Fruit fly (Drosophila melanogaster) whole organism, embryonic: ENCODE data around the gene AP-1mu.
A peak's percentile ranks its signal among the peaks of the same experiment; 100 is the strongest.

Experiments used
- C15 ChIP-seq: fragments of 200-800 bp; sonication (Bioruptor generic); IDR thresholded peaks from 3 replicates; pipeline ENCODE4 v1.3.6; 2022; ENCODE audit warnings: missing biosample characterization, missing genetic modification characterization
- CG10147 ChIP-seq: fragments of 200-800 bp; sonication (Bioruptor generic); optimal IDR thresholded peaks from 2 replicates; lab custom pipeline; 2019; ENCODE audit warnings: missing biosample characterization, mild to moderate bottlenecking, missing genetic modification characterization, moderate library complexity
- CG11504 ChIP-seq: fragments of 200-800 bp; sonication (Bioruptor generic); optimal IDR thresholded peaks from 3 replicates; lab custom pipeline; 2019; ENCODE audit warnings: missing biosample characterization, mild to moderate bottlenecking, missing genetic modification characterization, moderate library complexity
- CG11695 ChIP-seq: fragments of 200-800 bp; sonication (Bioruptor generic); IDR thresholded peaks from 3 replicates; pipeline ENCODE4 v1.3.6; 2022; ENCODE audit warnings: missing biosample characterization, missing genetic modification characterization
- CG12744 ChIP-seq: fragments of 200-800 bp; sonication (Bioruptor generic); optimal IDR thresholded peaks from 2 replicates; lab custom pipeline; 2016; ENCODE audit warnings: missing biosample characterization, missing genetic modification characterization
- CG13894 ChIP-seq: fragments of 200-800 bp; sonication (Bioruptor generic); optimal IDR thresholded peaks from 3 replicates; lab custom pipeline; 2018; ENCODE audit warnings: missing biosample characterization, mild to moderate bottlenecking, missing genetic modification characterization, moderate library complexity
- CG14965 ChIP-seq: fragments of 200-800 bp; sonication (Bioruptor generic); optimal IDR thresholded peaks from 2 replicates; lab custom pipeline; 2016; ENCODE audit warnings: missing biosample characterization, missing genetic modification characterization, borderline replicate concordance
- CG1603 ChIP-seq: fragments of 200-800 bp; sonication (Bioruptor generic); optimal IDR thresholded peaks from 2 replicates; lab custom pipeline; 2019; ENCODE audit warnings: missing biosample characterization, mild to moderate bottlenecking, missing genetic modification characterization, moderate library complexity
- CG16813 ChIP-seq: fragments of 200-800 bp; sonication (Bioruptor generic); IDR thresholded peaks from 3 replicates; pipeline ENCODE4 v1.3.6; 2022; ENCODE audit warnings: missing biosample characterization, missing genetic modification characterization; ENCODE audit not compliant: partially characterized antibody
- CG16863 ChIP-seq: fragments of 200-800 bp; sonication (Bioruptor generic); optimal IDR thresholded peaks from 3 replicates; lab custom pipeline; 2016; ENCODE audit warnings: missing biosample characterization, missing genetic modification characterization
- CG18011 ChIP-seq: fragments of 200-800 bp; sonication (Bioruptor generic); optimal IDR thresholded peaks from 2 replicates; lab custom pipeline; 2017; ENCODE audit warnings: missing biosample characterization, missing genetic modification characterization, mild to moderate bottlenecking, moderate library complexity, missing genotype
- CG2202 ChIP-seq: fragments of 200-800 bp; sonication (Bioruptor generic); optimal IDR thresholded peaks from 2 replicates; lab custom pipeline; 2018; ENCODE audit warnings: missing biosample characterization, mild to moderate bottlenecking, missing genetic modification characterization
- CG3838 ChIP-seq: fragments of 200-800 bp; sonication (Bioruptor generic); optimal IDR thresholded peaks from 3 replicates; lab custom pipeline; 2016; ENCODE audit warnings: missing biosample characterization, missing genetic modification characterization
- CG5180 ChIP-seq: fragments of 200-800 bp; sonication (Bioruptor generic); optimal IDR thresholded peaks from 3 replicates; lab custom pipeline; 2017; ENCODE audit warnings: missing biosample characterization, missing genetic modification characterization, mild to moderate bottlenecking, moderate library complexity, missing genetic modification reagents
- CG6175 ChIP-seq: fragments of 200-800 bp; sonication (Bioruptor generic); IDR thresholded peaks from 3 replicates; pipeline ENCODE4 v1.3.6; 2022; ENCODE audit warnings: missing biosample characterization, missing genetic modification characterization
- CTCF ChIP-seq: fragments of 200-800 bp; sonication (Bioruptor generic); optimal IDR thresholded peaks from 2 replicates; lab custom pipeline; 2017; ENCODE audit warnings: missing biosample characterization, mild to moderate bottlenecking, missing genetic modification characterization, moderate library complexity
- D ChIP-seq, 2 experiments: fragments of 200-800 bp in 1 of 2; fragments of >200 bp in 1 of 2; sonication (Bioruptor generic) in 1 of 2; optimal IDR thresholded peaks; 2 replicates in 1 of 2; 3 replicates in 1 of 2; lab custom pipeline; 2017; ENCODE audit warnings: mild to moderate bottlenecking in 1 of 2, missing biosample characterization in 1 of 2, missing genetic modification characterization in 1 of 2, missing genetic modification reagents in 1 of 2
- Dek ChIP-seq: fragments of 200-800 bp; sonication (Bioruptor generic); optimal IDR thresholded peaks from 3 replicates; lab custom pipeline; 2019; ENCODE audit warnings: missing biosample characterization, mild to moderate bottlenecking, missing genetic modification characterization, moderate library complexity
- Doc2 ChIP-seq: fragments of 200-800 bp; sonication (Bioruptor generic); IDR thresholded peaks from 2 replicates; pipeline ENCODE4 v1.3.6; 2022; ENCODE audit warnings: missing biosample characterization, missing genetic modification characterization
- E2f2 ChIP-seq: fragments of 200-800 bp; sonication (Bioruptor generic); IDR thresholded peaks from 2 replicates; pipeline ENCODE4 v1.3.6; 2022; ENCODE audit warnings: missing biosample characterization, missing genetic modification characterization
- Elba2 ChIP-seq: fragments of 200-800 bp; sonication (Bioruptor generic); optimal IDR thresholded peaks from 3 replicates; lab custom pipeline; 2016; ENCODE audit warnings: missing biosample characterization, missing genetic modification characterization
- Fer1 ChIP-seq: fragments of 200-800 bp; sonication (Bioruptor generic); optimal IDR thresholded peaks from 2 replicates; lab custom pipeline; 2017; ENCODE audit warnings: missing biosample characterization, mild to moderate bottlenecking, missing genetic modification characterization
- MBD-R2 ChIP-seq: fragments of 200-800 bp; sonication (Bioruptor generic); IDR thresholded peaks from 2 replicates; pipeline ENCODE4 v1.3.6; 2022; ENCODE audit warnings: missing biosample characterization, missing genetic modification characterization
- Mad ChIP-seq: fragments of 200-800 bp; sonication (Bioruptor generic); optimal IDR thresholded peaks from 2 replicates; lab custom pipeline; 2016; ENCODE audit warnings: missing biosample characterization, missing genetic modification characterization
- Meics ChIP-seq: fragments of 200-800 bp; sonication (Bioruptor generic); optimal IDR thresholded peaks from 2 replicates; lab custom pipeline; 2017; ENCODE audit warnings: missing biosample characterization, mild to moderate bottlenecking, missing genetic modification characterization
- Nf-YC ChIP-seq: fragments of 200-800 bp; optimal IDR thresholded peaks from 3 replicates; lab custom pipeline; 2019; ENCODE audit warnings: missing biosample characterization, mild to moderate bottlenecking, missing genetic modification characterization, moderate library complexity
- Taf1 ChIP-seq: fragments of 200-800 bp; sonication (Bioruptor generic); IDR thresholded peaks from 2 replicates; pipeline ENCODE4 v1.3.6; 2022; ENCODE audit warnings: missing biosample characterization, missing genetic modification characterization
- Tbp ChIP-seq: fragments of >200 bp; optimal IDR thresholded peaks from 2 replicates; lab custom pipeline; 2018; ENCODE audit warnings: missing biosample characterization, missing genetic modification characterization
- Trl ChIP-seq, 3 experiments: fragments of >200 bp in 2 of 3; fragments of 200-800 bp in 1 of 3; sonication (Bioruptor generic) in 1 of 3; optimal IDR thresholded peaks; 2 replicates in 1 of 3; 3 replicates in 2 of 3; lab custom pipeline; 2016 to 2017; ENCODE audit warnings: missing biosample characterization in 1 of 3, missing genetic modification characterization in 1 of 3
- YL-1 ChIP-seq: fragments of 200-800 bp; sonication (Bioruptor generic); optimal IDR thresholded peaks from 3 replicates; lab custom pipeline; 2017; ENCODE audit warnings: missing biosample characterization, mild to moderate bottlenecking, missing genetic modification characterization
- btn ChIP-seq: fragments of 200-800 bp; sonication (Bioruptor generic); optimal IDR thresholded peaks from 2 replicates; lab custom pipeline; 2016; ENCODE audit warnings: missing biosample characterization, missing genetic modification characterization
- cad ChIP-seq: fragments of >200 bp; optimal IDR thresholded peaks from 2 replicates; lab custom pipeline; 2017; ENCODE audit warnings: missing biosample characterization, missing genetic modification characterization
- cato ChIP-seq: fragments of 200-800 bp; sonication (Bioruptor generic); optimal IDR thresholded peaks from 2 replicates; lab custom pipeline; 2016; ENCODE audit warnings: missing biosample characterization, missing genetic modification characterization, borderline replicate concordance
- dysf ChIP-seq: fragments of 200-800 bp; sonication (Bioruptor generic); IDR thresholded peaks from 3 replicates; pipeline ENCODE4 v1.3.6; 2022; ENCODE audit warnings: missing biosample characterization, missing genetic modification characterization
- fru ChIP-seq: fragments of >200 bp; optimal IDR thresholded peaks from 2 replicates; lab custom pipeline; 2017
- gcm ChIP-seq: fragments of 200-800 bp; sonication (Bioruptor generic); optimal IDR thresholded peaks from 2 replicates; lab custom pipeline; 2019; ENCODE audit warnings: missing biosample characterization, mild to moderate bottlenecking, missing genetic modification characterization, moderate library complexity
- gcm2 ChIP-seq: fragments of 200-800 bp; sonication (Bioruptor generic); optimal IDR thresholded peaks from 2 replicates; lab custom pipeline; 2016; ENCODE audit warnings: missing biosample characterization, missing genetic modification characterization
- hkb ChIP-seq, 2 experiments: fragments of 200-800 bp in 1 of 2; fragments of >200 bp in 1 of 2; sonication (Bioruptor generic) in 1 of 2; IDR thresholded peaks in 1 of 2; optimal IDR thresholded peaks in 1 of 2; 2 replicates each; pipeline versions ENCODE4 v1.3.6 to Lab custom; 2017 to 2022; ENCODE audit warnings: missing biosample characterization in 1 of 2, missing genetic modification characterization in 1 of 2
- jigr1 ChIP-seq: fragments of 200-800 bp; sonication (Bioruptor generic); IDR thresholded peaks from 3 replicates; pipeline ENCODE4 v1.3.6; 2022; ENCODE audit warnings: missing biosample characterization, missing genetic modification characterization
- kni ChIP-seq: fragments of 200-800 bp; sonication (Bioruptor generic); optimal IDR thresholded peaks from 3 replicates; lab custom pipeline; 2017; ENCODE audit warnings: mild to moderate bottlenecking, missing biosample characterization, missing genetic modification reagents, missing genetic modification characterization
- knrl ChIP-seq: fragments of 200-800 bp; sonication (Bioruptor generic); IDR thresholded peaks from 3 replicates; pipeline ENCODE4 v1.3.6; 2022; ENCODE audit warnings: missing biosample characterization, missing genetic modification characterization; ENCODE audit not compliant: partially characterized antibody
- lab ChIP-seq: fragments of 200-800 bp; sonication (Bioruptor generic); optimal IDR thresholded peaks from 3 replicates; lab custom pipeline; 2017; ENCODE audit warnings: missing biosample characterization, missing genetic modification characterization, mild to moderate bottlenecking, moderate library complexity, missing genetic modification reagents
- mld ChIP-seq: fragments of 200-800 bp; sonication (Bioruptor generic); IDR thresholded peaks from 3 replicates; pipeline ENCODE4 v1.3.6; 2022; ENCODE audit warnings: missing biosample characterization, missing genetic modification characterization; ENCODE audit not compliant: partially characterized antibody
- nmo ChIP-seq: fragments of 200-800 bp; sonication (Bioruptor generic); optimal IDR thresholded peaks from 2 replicates; lab custom pipeline; 2018; ENCODE audit warnings: missing biosample characterization, mild to moderate bottlenecking, missing genetic modification characterization, moderate library complexity
- pum ChIP-seq: fragments of 200-800 bp; sonication (Bioruptor generic); optimal IDR thresholded peaks from 2 replicates; lab custom pipeline; 2016; ENCODE audit warnings: missing biosample characterization, missing genetic modification characterization
- run ChIP-seq: fragments of 200-800 bp; sonication (Bioruptor generic); optimal IDR thresholded peaks from 3 replicates; lab custom pipeline; 2018; ENCODE audit warnings: missing biosample characterization, mild to moderate bottlenecking, missing genetic modification characterization
- slbo ChIP-seq: fragments of 200-800 bp; sonication (Bioruptor generic); IDR thresholded peaks from 2 replicates; pipeline ENCODE4 v1.3.6; 2022; ENCODE audit warnings: missing biosample characterization, missing genetic modification characterization
- ssp ChIP-seq: fragments of 200-800 bp; sonication (Bioruptor generic); IDR thresholded peaks from 2 replicates; pipeline ENCODE4 v1.3.6; 2022; ENCODE audit warnings: missing biosample characterization, missing genetic modification characterization
- tll ChIP-seq, 2 experiments: fragments of 200-800 bp in 1 of 2; fragments of >200 bp in 1 of 2; sonication (Bioruptor generic) in 1 of 2; optimal IDR thresholded peaks; 2 replicates each; lab custom pipeline; 2017 to 2019; ENCODE audit warnings: missing biosample characterization in 2 of 2, missing genetic modification characterization in 2 of 2, mild to moderate bottlenecking in 1 of 2, moderate library complexity in 1 of 2
- wor ChIP-seq: fragments of 200-800 bp; sonication (Bioruptor generic); IDR thresholded peaks from 2 replicates; pipeline ENCODE4 v1.3.6; 2022; ENCODE audit warnings: missing biosample characterization, missing genetic modification characterization

The AP-1mu gene

dm6 chr3R:9598099-9598498, 38.8 kb upstream of the AP-1mu start (continued):
- TF ChIP-seq CG1603 (tag; lab: Kevin White, UChicago) = peak; percentile 82
- no peak for TF ChIP-seq CG10147
- peak; percentile 55; the same call in 1 of the 3 replicates for TF ChIP-seq dysf
- no peak for TF ChIP-seq C15 (GFP tag; lab: Robert Waterston, UW)
- TF ChIP-seq CG16813 = no peak
- no peak for TF ChIP-seq Dek
- TF ChIP-seq cad (GFP tag; lab: Kevin White, UChicago) = no peak
- TF ChIP-seq Nf-YC (tag; lab: Kevin White, UChicago) = no peak
- TF ChIP-seq Elba2 (GFP tag; lab: Kevin White, UChicago) = no peak
- TF ChIP-seq wor (GFP tag; lab: Robert Waterston, UW) = 0 out of 2 replicates have a peak, but pooled peaks have one; percentile 23
- no peak for TF ChIP-seq Fer1 (GFP tag; lab: Kevin White, UChicago)
- TF ChIP-seq cato (GFP tag; lab: Kevin White, UChicago) = no peak
- peak; percentile 33; the same call in 1 of the 2 replicates for TF ChIP-seq ssp (GFP tag; lab: Robert Waterston, UW)
- no peak for TF ChIP-seq hkb (optimal IDR thresholded peaks at IDR 0.05; lab: Kevin White, UChicago)
- 0 out of 2 replicates have a peak, but pooled peaks have one; percentile 18 for TF ChIP-seq hkb (GFP tag; IDR thresholded peaks at IDR 0.05; lab: Robert Waterston, UW)
- peak; percentile 8; the same call in 1 of the 2 replicates for TF ChIP-seq slbo (GFP tag; lab: Robert Waterston, UW)
- TF ChIP-seq Doc2 (GFP tag; lab: Robert Waterston, UW) = no peak
- no peak for TF ChIP-seq CTCF (GFP tag; lab: Kevin White, UChicago)
- no peak for TF ChIP-seq btn (GFP tag; lab: Kevin White, UChicago)
- TF ChIP-seq CG3838 (GFP tag; lab: Kevin White, UChicago) = no peak
- TF ChIP-seq Trl (optimal IDR thresholded peaks at IDR 0.05; lab: Kevin White, UChicago) = no peak
- TF ChIP-seq Trl (GFP tag; optimal IDR thresholded peaks at IDR 0.05; lab: Kevin White, UChicago) = peak; percentile 36
- TF ChIP-seq jigr1 = no peak
- TF ChIP-seq Meics (GFP tag; lab: Kevin White, UChicago) = no peak
- no peak for TF ChIP-seq gcm2 (GFP tag; lab: Kevin White, UChicago)
- no peak for TF ChIP-seq YL-1 (GFP tag; lab: Kevin White, UChicago)
- no peak for TF ChIP-seq CG12744 (GFP tag; lab: Kevin White, UChicago)
- no peak for TF ChIP-seq Taf1 (GFP tag; lab: Robert Waterston, UW)
- peak; percentile 45 for TF ChIP-seq gcm (GFP tag; lab: Kevin White, UChicago)
- peak; percentile 59 for TF ChIP-seq CG16863
- TF ChIP-seq Tbp (GFP tag; lab: Kevin White, UChicago) = no peak
- TF ChIP-seq E2f2 (GFP tag; lab: Robert Waterston, UW) = no peak
- TF ChIP-seq knrl = no peak
- peak; percentile 74 for TF ChIP-seq CG11504 (tag; lab: Kevin White, UChicago)
- TF ChIP-seq nmo (GFP tag; lab: Kevin White, UChicago) = no peak
- no peak for TF ChIP-seq CG18011 (GFP tag; lab: Kevin White, UChicago)
- 0 out of 3 replicates have a peak, but pooled peaks have one; percentile 12 for TF ChIP-seq CG11695 (GFP tag; lab: Robert Waterston, UW)
- TF ChIP-seq MBD-R2 (GFP tag; lab: Robert Waterston, UW) = no peak
- TF ChIP-seq Mad (GFP tag; lab: Kevin White, UChicago) = peak; percentile 18
- peak; percentile 37 for TF ChIP-seq CG2202 (tag; lab: Kevin White, UChicago)
- no peak for TF ChIP-seq D (optimal IDR thresholded peaks at IDR 0.05; lab: Kevin White, UChicago)
- peak; percentile 68 for TF ChIP-seq D (GFP tag; optimal IDR thresholded peaks at IDR 0.05; lab: Kevin White, UChicago)
- peak; percentile 37 for TF ChIP-seq lab (GFP tag; lab: Kevin White, UChicago)
- TF ChIP-seq CG13894 = no peak
- no peak for TF ChIP-seq CG14965 (GFP tag; lab: Kevin White, UChicago)
- TF ChIP-seq fru (lab: Kevin White, UChicago) = no peak
- TF ChIP-seq mld (GFP tag; lab: Robert Waterston, UW) = no peak
- TF ChIP-seq run = no peak
- no peak for TF ChIP-seq CG5180 (GFP tag; lab: Kevin White, UChicago)
- TF ChIP-seq tll (GFP tag; optimal IDR thresholded peaks at IDR 0.05; lab: Kevin White, UChicago) = no peak
- peak; percentile 43 for TF ChIP-seq pum (GFP tag; lab: Kevin White, UChicago)
- TF ChIP-seq CG6175 (GFP tag; lab: Robert Waterston, UW) = no peak
- TF ChIP-seq kni (GFP tag; lab: Kevin White, UChicago) = no peak
